Fruit fly (Drosophila melanogaster): ENCODE results near the gene pn.

Gene pn

dm6 chrX:2222181-2222790 is 41.3 kb downstream of the pn start, which contains the start of gene Vinc (continued):
- 0 out of 2 replicates have a peak, but pooled peaks have one; percentile 16 for TF ChIP-seq CG11696 (GFP tag; IDR thresholded peaks at IDR 0.05)
- TF ChIP-seq CG4820 (GFP tag; optimal IDR thresholded peaks at IDR 0.05) = peak; percentile 77
- peak; percentile 86 for TF ChIP-seq nerfin-1 (tag; optimal IDR thresholded peaks at IDR 0.05)
- TF ChIP-seq Sox102F (GFP tag; optimal IDR thresholded peaks at IDR 0.05) = no peak
- TF ChIP-seq CG8359 (GFP tag; optimal IDR thresholded peaks at IDR 0.05; ENCODE audit: borderline replicate concordance) = peak; percentile 66
- TF ChIP-seq CG8924 (tag; optimal IDR thresholded peaks at IDR 0.05) = peak; percentile 76
- peak; percentile 89 for TF ChIP-seq CG10979 (tag; optimal IDR thresholded peaks at IDR 0.05)
- peak; percentile 55; the same call in 1 of the 2 replicates for TF ChIP-seq amos (GFP tag; IDR thresholded peaks at IDR 0.05; ENCODE audit: partially characterized antibody)
- TF ChIP-seq zfh2 (GFP tag; optimal IDR thresholded peaks at IDR 0.05) = peak; percentile 55
- peak; percentile 87 for TF ChIP-seq Fer2 (tag; optimal IDR thresholded peaks at IDR 0.05)
- TF ChIP-seq CG3065 (GFP tag; optimal IDR thresholded peaks at IDR 0.05) = no peak
- TF ChIP-seq HmgZ (tag; optimal IDR thresholded peaks at IDR 0.05) = peak; percentile 88
- TF ChIP-seq CG9437 (GFP tag; optimal IDR thresholded peaks at IDR 0.05) = peak; percentile 59
- TF ChIP-seq p53 (GFP tag; optimal IDR thresholded peaks at IDR 0.05) = peak; percentile 72
- peak; percentile 74 for TF ChIP-seq CG14667 (GFP tag; IDR thresholded peaks at IDR 0.05)
- TF ChIP-seq dimm (GFP tag; IDR thresholded peaks at IDR 0.05) = no peak
- peak; percentile 95 for TF ChIP-seq CG3281 (GFP tag; optimal IDR thresholded peaks at IDR 0.05)
- peak; percentile 98 for TF ChIP-seq Med (GFP tag)
- TF ChIP-seq Dip2 (GFP tag; IDR thresholded peaks at IDR 0.05) = no peak
- TF ChIP-seq CG6272 (GFP tag; IDR thresholded peaks at IDR 0.05) = peak; percentile 80
- TF ChIP-seq Sry-δ (GFP tag; optimal IDR thresholded peaks at IDR 0.05) = peak; percentile 55
- peak; percentile 96 for TF ChIP-seq CG18599 (GFP tag; optimal IDR thresholded peaks at IDR 0.05)
- TF ChIP-seq CG13296 (GFP tag; optimal IDR thresholded peaks at IDR 0.05) = peak; percentile 96
- peak; percentile 64 for TF ChIP-seq ttk (GFP tag; IDR thresholded peaks at IDR 0.05)
- peak; percentile 83 for TF ChIP-seq CG9727 (GFP tag; optimal IDR thresholded peaks at IDR 0.05)
- TF ChIP-seq oc (tag; optimal IDR thresholded peaks at IDR 0.05) = peak; percentile 16
- TF ChIP-seq Gug (GFP tag; IDR thresholded peaks at IDR 0.05) = peak; percentile 69
- peak; percentile 68 for TF ChIP-seq CG30020 (tag; optimal IDR thresholded peaks at IDR 0.05)
- peak; percentile 41; the same call in 1 of the 3 replicates for TF ChIP-seq zen2 (GFP tag; IDR thresholded peaks at IDR 0.05; ENCODE audit: partially characterized antibody)
- TF ChIP-seq lbe (GFP tag; optimal IDR thresholded peaks at IDR 0.05) = peak; percentile 75
- TF ChIP-seq CG4328 (GFP tag; optimal IDR thresholded peaks at IDR 0.05) = peak; percentile 92
- no peak for TF ChIP-seq CG43689 (GFP tag; IDR thresholded peaks at IDR 0.05)
- TF ChIP-seq sisA (GFP tag; IDR thresholded peaks at IDR 0.05) = peak; percentile 82
- peak; percentile 34 for TF ChIP-seq Mad (GFP tag; optimal IDR thresholded peaks at IDR 0.05)
- peak; percentile 91 for TF ChIP-seq CG32532 (GFP tag; IDR thresholded peaks at IDR 0.05)
- peak; percentile 58 for TF ChIP-seq Myb (GFP tag; optimal IDR thresholded peaks at IDR 0.05)
- TF ChIP-seq Doc2 (GFP tag; IDR thresholded peaks at IDR 0.05) = no peak
- peak; percentile 73 for TF ChIP-seq Rx (GFP tag; IDR thresholded peaks at IDR 0.05)
- TF ChIP-seq CG2712 (tag; optimal IDR thresholded peaks at IDR 0.05) = peak; percentile 89
- TF ChIP-seq ranshi (GFP tag; IDR thresholded peaks at IDR 0.05) = peak; percentile 84
- TF ChIP-seq Eip74EF (GFP tag; optimal IDR thresholded peaks at IDR 0.05) = peak in 1 of 2 experiments; percentile 89
- TF ChIP-seq Vsx1 (GFP tag; optimal IDR thresholded peaks at IDR 0.05) = no peak
- no peak for TF ChIP-seq Sin3A (optimal IDR thresholded peaks at IDR 0.05)
- TF ChIP-seq CG12071 (GFP tag; optimal IDR thresholded peaks at IDR 0.05) = peak; percentile 78
- peak; percentile 82 for TF ChIP-seq CG11247 (GFP tag; IDR thresholded peaks at IDR 0.05)
- peak; percentile 80 for TF ChIP-seq eyg (GFP tag; optimal IDR thresholded peaks at IDR 0.05)
- peak; percentile 79 for TF ChIP-seq CG6254 (GFP tag; optimal IDR thresholded peaks at IDR 0.05)
- TF ChIP-seq CG17359 (tag; optimal IDR thresholded peaks at IDR 0.05) = peak; percentile 90
- TF ChIP-seq Neu2 (GFP tag; optimal IDR thresholded peaks at IDR 0.05; ENCODE audit: borderline replicate concordance) = peak; percentile 58
- TF ChIP-seq stc (GFP tag; IDR thresholded peaks at IDR 0.05) = peak; percentile 83
